Worm (Caenorhabditis elegans) whole organism, early embryonic: ENCODE results near the gene nspg-7.2.

Experiments used
- B0310.2 ChIP-seq: sonication (generic microtip); optimal IDR thresholded peaks from 2 replicates; lab custom pipeline; 2016; ENCODE audit warnings: mild to moderate bottlenecking, missing genetic modification characterization, missing compliant biosample characterization
- ama-1 ChIP-seq: fragments of 150-350 bp; optimal IDR thresholded peaks from 2 replicates; lab custom pipeline; 2014
- ceh-13 ChIP-seq: fragments of 200-800 bp; sonication (Bioruptor generic); optimal IDR thresholded peaks from 2 replicates; lab custom pipeline; 2018; ENCODE audit warnings: mild to moderate bottlenecking, missing genetic modification characterization, missing compliant biosample characterization
- tbx-11 ChIP-seq: fragments of 200-800 bp; sonication (Bioruptor generic); IDR thresholded peaks from 2 replicates; pipeline ENCODE4 v1.3.6; 2022; ENCODE audit warnings: missing genetic modification characterization, missing compliant biosample characterization
- tbx-37 ChIP-seq: fragments of 200-800 bp; sonication (Bioruptor generic); conservative IDR thresholded peaks from 2 replicates; pipeline ENCODE4 v1.3.6; 2022; ENCODE audit warnings: missing genetic modification reagents, missing genetic modification characterization, missing compliant biosample characterization

DNA sequence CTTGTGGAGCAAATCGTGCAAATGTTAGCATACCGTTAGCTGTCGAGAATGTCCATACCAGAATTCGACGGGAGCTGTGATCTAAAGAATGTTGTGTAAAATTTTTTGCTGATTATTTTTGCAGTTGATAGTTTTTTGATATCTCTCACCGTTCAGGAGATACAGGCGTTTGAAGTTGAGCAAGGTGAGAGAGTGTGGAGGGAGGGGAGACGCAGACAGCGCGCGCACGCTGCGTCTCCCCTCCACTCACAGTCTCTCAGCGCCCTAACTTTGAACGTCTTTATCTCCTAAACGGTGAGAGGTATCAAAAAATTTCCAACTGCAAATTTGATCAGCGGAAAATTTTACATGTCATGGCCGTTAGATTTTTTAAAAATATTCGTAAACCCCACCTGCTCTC is 3.2 kb downstream of the nspg-7.2 start:
- TF ChIP-seq tbx-37 (GFP tag; lab: Robert Waterston, UW), result no peak
- TF ChIP-seq ama-1 (lab: Kevin White, UChicago), result no peak
- no peak for TF ChIP-seq ceh-13
- no peak for TF ChIP-seq B0310.2 (tag; lab: Kevin White, UChicago)
- TF ChIP-seq tbx-11, result no peak
